Worm (Caenorhabditis elegans) whole organism, L4 larva: Measurements from ENCODE around the gene F56F11.4.
"Not testable (repeated sequence)": the region's sequence is repeated elsewhere in the genome, so short reads cannot be mapped to it uniquely, and the experiment has no call there.

Experiments
- F10B5.3 ChIP-seq: sonication (generic microtip); optimal IDR thresholded peaks from 2 replicates; lab custom pipeline; 2016; ENCODE audit warnings: mild to moderate bottlenecking, missing genetic modification characterization, missing compliant biosample characterization
- F44E2.7 ChIP-seq: fragments of 200-800 bp; sonication (Bioruptor generic); IDR thresholded peaks from 2 replicates; pipeline ENCODE4 v2.1.2; 2022; ENCODE audit warnings: missing genetic modification characterization, missing compliant biosample characterization
- F49E8.2 ChIP-seq: sonication (generic microtip); optimal IDR thresholded peaks from 2 replicates; lab custom pipeline; 2016; ENCODE audit warnings: missing compliant biosample characterization, mild to moderate bottlenecking, missing genetic modification characterization, borderline replicate concordance
- T20F7.1 ChIP-seq: fragments of 200-800 bp; sonication (Bioruptor generic); optimal IDR thresholded peaks from 2 replicates; lab custom pipeline; 2018; ENCODE audit warnings: mild to moderate bottlenecking, missing genetic modification characterization, missing compliant biosample characterization
- ZK337.2 ChIP-seq: fragments of 200-800 bp; sonication (Bioruptor generic); IDR thresholded peaks from 2 replicates; pipeline ENCODE4 v1.3.6; 2022; ENCODE audit warnings: missing genetic modification reagents, missing genetic modification characterization, missing compliant biosample characterization
- ama-1 ChIP-seq: fragments of 150-350 bp; optimal IDR thresholded peaks from 2 replicates; lab custom pipeline; 2014; ENCODE audit warnings: inconsistent platforms, mixed read lengths
- daf-16 ChIP-seq, 3 experiments: sonication (generic microtip); optimal IDR thresholded peaks; 2 replicates each; lab custom pipeline; 2016 to 2017; ENCODE audit warnings: missing genetic modification characterization in 3 of 3, missing genetic modification reagents in 3 of 3, mild to moderate bottlenecking in 2 of 3, missing compliant biosample characterization in 2 of 3, missing biosample characterization in 1 of 3, moderate library complexity in 1 of 3
- daf-19 ChIP-seq: fragments of 200-800 bp; sonication (Bioruptor generic); conservative IDR thresholded peaks from 2 replicates; pipeline ENCODE4 v1.3.6; 2022; ENCODE audit warnings: missing genetic modification characterization, missing compliant biosample characterization
- dmd-6 ChIP-seq: fragments of 200-800 bp; sonication (Bioruptor generic); IDR thresholded peaks from 2 replicates; pipeline ENCODE4 v1.3.6; 2022; ENCODE audit warnings: missing genetic modification reagents, missing genetic modification characterization, missing compliant biosample characterization
- dmd-8 ChIP-seq: fragments of 200-800 bp; sonication (Bioruptor generic); IDR thresholded peaks from 2 replicates; pipeline ENCODE4 v1.3.6; 2022; ENCODE audit warnings: missing genetic modification characterization, missing compliant biosample characterization
- duxl-1 ChIP-seq: sonication (generic microtip); optimal IDR thresholded peaks from 2 replicates; lab custom pipeline; 2016; ENCODE audit warnings: mild to moderate bottlenecking, missing genetic modification characterization, moderate library complexity, missing compliant biosample characterization; ENCODE audit not compliant: poor library complexity
- dve-1 ChIP-seq: sonication (generic microtip); optimal IDR thresholded peaks from 2 replicates; lab custom pipeline; 2017; ENCODE audit warnings: antibody characterized with exemption, mild to moderate bottlenecking, missing genetic modification characterization, missing compliant biosample characterization; ENCODE audit not compliant: insufficient read depth
- hif-1 ChIP-seq, 2 experiments: sonication (generic microtip); optimal IDR thresholded peaks; 2 replicates each; lab custom pipeline; 2016 to 2017; ENCODE audit warnings: missing compliant biosample characterization in 2 of 2, missing genetic modification characterization in 2 of 2, missing genetic modification reagents in 2 of 2, missing genotype in 2 of 2, mild to moderate bottlenecking in 1 of 2
- hlh-11 ChIP-seq: fragments of 200-800 bp; sonication (Bioruptor generic); optimal IDR thresholded peaks from 2 replicates; lab custom pipeline; 2018; ENCODE audit warnings: mild to moderate bottlenecking, missing genetic modification characterization, missing compliant biosample characterization
- jun-1 ChIP-seq: fragments of 150-350 bp; optimal IDR thresholded peaks from 2 replicates; lab custom pipeline; 2014; ENCODE audit warnings: missing biosample characterization, missing genetic modification reagents, missing genetic modification characterization
- lin-13 ChIP-seq: fragments of 150-350 bp; optimal IDR thresholded peaks from 2 replicates; lab custom pipeline; 2014; ENCODE audit warnings: missing biosample characterization, missing genetic modification reagents, missing genetic modification characterization
- lin-29 ChIP-seq: fragments of 200-800 bp; sonication (Bioruptor generic); IDR thresholded peaks from 2 replicates; pipeline ENCODE4 v1.3.6; 2022; ENCODE audit warnings: missing genetic modification reagents, missing genetic modification characterization, missing compliant biosample characterization
- lin-38 ChIP-seq: fragments of 200-800 bp; sonication (Bioruptor generic); IDR thresholded peaks from 2 replicates; pipeline ENCODE4 v1.3.6; 2022; ENCODE audit warnings: missing genetic modification reagents, missing genetic modification characterization, missing compliant biosample characterization
- lsy-2 ChIP-seq, 2 experiments: fragments of 150-350 bp in 1 of 2; sonication (generic microtip) in 1 of 2; optimal IDR thresholded peaks; 2 replicates each; lab custom pipeline; 2014 to 2017; ENCODE audit warnings: missing biosample characterization in 2 of 2, missing genetic modification characterization in 2 of 2
- madf-5 ChIP-seq, 2 experiments: fragments of 200-800 bp; sonication (Bioruptor generic); IDR thresholded peaks; 2 replicates each; pipeline ENCODE4 v1.3.6; 2022; ENCODE audit warnings: missing compliant biosample characterization in 2 of 2, missing genetic modification characterization in 2 of 2
- mdl-1 ChIP-seq, 2 experiments: fragments of 150-350 bp in 1 of 2; sonication (generic microtip) in 1 of 2; optimal IDR thresholded peaks; 2 replicates each; lab custom pipeline; 2014 to 2017; ENCODE audit warnings: missing biosample characterization in 2 of 2, missing genetic modification characterization in 2 of 2
- mes-2 ChIP-seq: sonication (generic microtip); optimal IDR thresholded peaks from 2 replicates; lab custom pipeline; 2016; ENCODE audit warnings: missing genotype, mild to moderate bottlenecking, missing genetic modification characterization, missing compliant biosample characterization; ENCODE audit not compliant: poor library complexity, severe bottlenecking
- mxl-2 ChIP-seq: fragments of 200-800 bp; sonication (Bioruptor generic); conservative IDR thresholded peaks from 2 replicates; pipeline ENCODE4 v1.3.6; 2022; ENCODE audit warnings: missing genetic modification reagents, missing genetic modification characterization, missing compliant biosample characterization
- mxl-3 ChIP-seq: fragments of 200-800 bp; sonication (Bioruptor generic); optimal IDR thresholded peaks from 2 replicates; lab custom pipeline; 2018; ENCODE audit warnings: mild to moderate bottlenecking, missing genetic modification characterization, missing compliant biosample characterization
- nhr-10 ChIP-seq: fragments of 150-350 bp; optimal IDR thresholded peaks from 2 replicates; lab custom pipeline; 2014; ENCODE audit warnings: missing biosample characterization, missing genetic modification characterization
- nhr-41 ChIP-seq: fragments of 200-800 bp; sonication (Bioruptor generic); IDR thresholded peaks from 2 replicates; pipeline ENCODE4 v1.3.6; 2022; ENCODE audit warnings: missing genetic modification reagents, missing genetic modification characterization, missing compliant biosample characterization
- nhr-76 ChIP-seq: fragments of 150-350 bp; optimal IDR thresholded peaks from 2 replicates; lab custom pipeline; 2014; ENCODE audit warnings: missing biosample characterization, missing genetic modification characterization
- pha-4 ChIP-seq, 2 experiments: fragments of 150-350 bp in 1 of 2; fragments of 200-800 bp in 1 of 2; sonication (Bioruptor generic) in 1 of 2; IDR thresholded peaks in 1 of 2; optimal IDR thresholded peaks in 1 of 2; 2 replicates each; pipeline versions ENCODE4 v1.3.6 to Lab custom; 2014 to 2022; ENCODE audit warnings: missing genetic modification characterization in 2 of 2, missing genetic modification reagents in 2 of 2, missing biosample characterization in 1 of 2, missing compliant biosample characterization in 1 of 2
- pqm-1 ChIP-seq: sonication (generic microtip); optimal IDR thresholded peaks from 2 replicates; lab custom pipeline; 2017; ENCODE audit warnings: missing biosample characterization, missing genetic modification characterization
- unc-39 ChIP-seq: sonication (generic microtip); optimal IDR thresholded peaks from 2 replicates; lab custom pipeline; 2017; ENCODE audit warnings: missing biosample characterization, missing genetic modification characterization
- zfp-3 ChIP-seq: fragments of 200-800 bp; sonication (Bioruptor generic); conservative IDR thresholded peaks from 2 replicates; pipeline ENCODE4 v1.3.6; 2022; ENCODE audit warnings: missing genetic modification reagents, missing genetic modification characterization, missing compliant biosample characterization
- ztf-7 ChIP-seq: fragments of 150-350 bp; optimal IDR thresholded peaks from 2 replicates; lab custom pipeline; 2014; ENCODE audit warnings: missing biosample characterization, missing genetic modification characterization

The F56F11.4 gene

ce11 chrIII:2875946-2876345 is 19.9 kb downstream of the F56F11.4 start (continued):
- TF ChIP-seq unc-39 (tag; lab: Kevin White, UChicago) (no peak), madf-5 (GFP tag; IDR thresholded peaks at IDR 0.05; lab: Robert Waterston, UW) (no peak)

ce11 chrIII:2879703-2880102 is 23.7 kb downstream of the F56F11.4 start:
- no peak for TF ChIP-seq nhr-10 (tag; lab: Kevin White, UChicago)
- no peak for TF ChIP-seq pha-4 (GFP tag; IDR thresholded peaks at IDR 0.05; lab: Robert Waterston, UW)
- no peak for TF ChIP-seq pha-4 (tag; optimal IDR thresholded peaks at IDR 0.05; lab: Kevin White, UChicago)
- TF ChIP-seq mxl-2 (GFP tag; lab: Robert Waterston, UW) = no peak
- TF ChIP-seq lin-38 (GFP tag; lab: Robert Waterston, UW) = 0 out of 2 replicates have a peak, but pooled peaks have one; percentile 12
- no peak for TF ChIP-seq F49E8.2
- TF ChIP-seq ztf-7 (tag; lab: Kevin White, UChicago) = no peak
- TF ChIP-seq jun-1 (tag; lab: Kevin White, UChicago) = no peak
- TF ChIP-seq duxl-1 (tag; lab: Kevin White, UChicago) = no peak
- no peak for TF ChIP-seq dmd-6
- no peak for TF ChIP-seq mxl-3 (GFP tag; lab: Kevin White, UChicago)
- peak; percentile 59 for TF ChIP-seq lin-13 (GFP tag; lab: Kevin White, UChicago)
- TF ChIP-seq F44E2.7 (GFP tag; lab: Robert Waterston, UW) = no peak
- TF ChIP-seq pqm-1 = no peak
- TF ChIP-seq hif-1 (tag; optimal IDR thresholded peaks at IDR 0.05; lab: Kevin White, UChicago) = no peak
- TF ChIP-seq nhr-76 = no peak
- TF ChIP-seq ZK337.2 (GFP tag; lab: Robert Waterston, UW) = no peak
- no peak for TF ChIP-seq T20F7.1 (GFP tag; lab: Kevin White, UChicago)
- TF ChIP-seq mdl-1 (tag; optimal IDR thresholded peaks at IDR 0.05; lab: Kevin White, UChicago) = no peak
- TF ChIP-seq, all 104 proteins: peak for 2

ce11 chrIII:2881117-2881516 is 25.1 kb downstream of the F56F11.4 start:
- TF ChIP-seq F10B5.3 (tag; lab: Kevin White, UChicago) (no peak), zfp-3 (GFP tag; lab: Robert Waterston, UW) (no peak), daf-16 (GFP tag; optimal IDR thresholded peaks at IDR 0.05; lab: Kevin White, UChicago) (peak in 1 of 2 experiments; percentile 32), daf-16 (tag; optimal IDR thresholded peaks at IDR 0.05; lab: Kevin White, UChicago) (no peak), hlh-11 (tag; lab: Kevin White, UChicago) (peak; percentile 13), dve-1 (tag; lab: Kevin White, UChicago) (peak; percentile 18), lsy-2 (tag; optimal IDR thresholded peaks at IDR 0.05; lab: Kevin White, UChicago) (peak in 1 of 2 experiments; percentile 17)

- not testable (repeated sequence) for TF ChIP-seq mes-2 (tag; lab: Kevin White, UChicago); ama-1 (lab: Kevin White, UChicago); daf-19
Observed at ce11 chrIII:2881989-2882388, 26.0 kb downstream of the F56F11.4 start, which contains the start of gene F56F11.2. Gene F56F11.2 (plus strand): TSS chrIII:2882289.

ce11 chrIII:2891443-2891842 is 35.4 kb downstream of the F56F11.4 start, which contains the start of gene F56F11.1:
Gene F56F11.1 (plus strand): TSS chrIII:2891743.
- TF ChIP-seq nhr-41 (GFP tag; lab: Robert Waterston, UW) = no peak
- no peak for TF ChIP-seq hif-1 (tag; optimal IDR thresholded peaks at IDR 0.05; lab: Kevin White, UChicago)
- no peak for TF ChIP-seq lin-29 (GFP tag; lab: Robert Waterston, UW)
- no peak for TF ChIP-seq dmd-8 (GFP tag; lab: Robert Waterston, UW)
